Fruit fly (Drosophila melanogaster): ENCODE measurements around the gene CG3808.

CG3808 gene

dm6 chr3L:18988055-18988819, 12.2 kb downstream of the CG3808 start, which contains the start of gene CG11619 (continued):
- TF ChIP-seq Eip78C (GFP tag): peak; percentile 76
- no peak for TF ChIP-seq net (GFP tag; optimal IDR thresholded peaks at IDR 0.05)
- peak; percentile 15 for TF ChIP-seq pdm3 (GFP tag; optimal IDR thresholded peaks at IDR 0.05)
- TF ChIP-seq CG6808 (GFP tag; optimal IDR thresholded peaks at IDR 0.05): no peak
- peak; percentile 37 for TF ChIP-seq Smox (GFP tag; optimal IDR thresholded peaks at IDR 0.05)
- TF ChIP-seq Sox102F (GFP tag; optimal IDR thresholded peaks at IDR 0.05): no peak
- no peak for TF ChIP-seq Hr4 (GFP tag; optimal IDR thresholded peaks at IDR 0.05)
- no peak for TF ChIP-seq Ets96B (tag; optimal IDR thresholded peaks at IDR 0.05)
- TF ChIP-seq Blimp-1 (GFP tag; optimal IDR thresholded peaks at IDR 0.05): peak; percentile 83
- no peak for TF ChIP-seq CG10669 (GFP tag; optimal IDR thresholded peaks at IDR 0.05)
- TF ChIP-seq esn (GFP tag; optimal IDR thresholded peaks at IDR 0.05): no peak
- no peak for TF ChIP-seq CG8119 (GFP tag; IDR thresholded peaks at IDR 0.05)
- no peak for TF ChIP-seq CG32006 (GFP tag; optimal IDR thresholded peaks at IDR 0.05)
- TF ChIP-seq fd85E (GFP tag; optimal IDR thresholded peaks at IDR 0.05): no peak
- TF ChIP-seq CG10631 (GFP tag; optimal IDR thresholded peaks at IDR 0.05): no peak
- no peak for TF ChIP-seq dac (GFP tag; optimal IDR thresholded peaks at IDR 0.05)
- no peak for TF ChIP-seq CG6163 (GFP tag; IDR thresholded peaks at IDR 0.05)
- TF ChIP-seq CG6792 (GFP tag; optimal IDR thresholded peaks at IDR 0.05): peak; percentile 12
- peak; percentile 35 for TF ChIP-seq Hr39 (GFP tag; optimal IDR thresholded peaks at IDR 0.05)
- no peak for TF ChIP-seq OdsH (GFP tag; optimal IDR thresholded peaks at IDR 0.05)
- TF ChIP-seq svp (GFP tag): peak; percentile 85
- TF ChIP-seq fkh (GFP tag; optimal IDR thresholded peaks at IDR 0.05): no peak
- TF ChIP-seq cyc (GFP tag; optimal IDR thresholded peaks at IDR 0.05): peak; percentile 10
- no peak for TF ChIP-seq dsx (GFP tag; optimal IDR thresholded peaks at IDR 0.05; ENCODE audit: poor library complexity, severe bottlenecking)
- TF ChIP-seq achi (GFP tag; optimal IDR thresholded peaks at IDR 0.05): no peak

- no peak for TF ChIP-seq Hr38 (GFP tag; optimal IDR thresholded peaks at IDR 0.05)
- no peak for TF ChIP-seq ss (GFP tag; optimal IDR thresholded peaks at IDR 0.05)
- TF ChIP-seq Sox15 (GFP tag; optimal IDR thresholded peaks at IDR 0.05): no peak
- TF ChIP-seq CG10631 (GFP tag; optimal IDR thresholded peaks at IDR 0.05): no peak
- TF ChIP-seq OdsH (GFP tag; optimal IDR thresholded peaks at IDR 0.05): no peak
- no peak for TF ChIP-seq Eip78C (GFP tag)
- no peak for TF ChIP-seq CG6854 (GFP tag; optimal IDR thresholded peaks at IDR 0.05)
- TF ChIP-seq acj6 (GFP tag; optimal IDR thresholded peaks at IDR 0.05): no peak
- TF ChIP-seq Lpt (GFP tag; optimal IDR thresholded peaks at IDR 0.05): no peak
- no peak for TF ChIP-seq CG16779 (tag; optimal IDR thresholded peaks at IDR 0.05)
- no peak for TF ChIP-seq net (GFP tag; optimal IDR thresholded peaks at IDR 0.05)
- TF ChIP-seq CG6276 (GFP tag; optimal IDR thresholded peaks at IDR 0.05): no peak
- no peak for TF ChIP-seq CG11902 (GFP tag; optimal IDR thresholded peaks at IDR 0.05)
- no peak for TF ChIP-seq CG9139 (GFP tag; optimal IDR thresholded peaks at IDR 0.05)
- no peak for TF ChIP-seq CG3032 (tag; optimal IDR thresholded peaks at IDR 0.05)
- no peak for TF ChIP-seq fkh (GFP tag; optimal IDR thresholded peaks at IDR 0.05)
- TF ChIP-seq CG8319 (GFP tag; optimal IDR thresholded peaks at IDR 0.05): no peak
- no peak for TF ChIP-seq fd59A (GFP tag; optimal IDR thresholded peaks at IDR 0.05)
- TF ChIP-seq Ets21C (GFP tag; optimal IDR thresholded peaks at IDR 0.05): no peak
Observed at dm6 chr3L:18984661-18985060, 15.7 kb downstream of the CG3808 start, which contains the start of gene CG14075. Gene CG14075, plus strand, starts transcription at chr3L:18984961.
